Worm (Caenorhabditis elegans): ENCODE measurements around the gene F35H12.5.

The F35H12.5 gene

DNA sequence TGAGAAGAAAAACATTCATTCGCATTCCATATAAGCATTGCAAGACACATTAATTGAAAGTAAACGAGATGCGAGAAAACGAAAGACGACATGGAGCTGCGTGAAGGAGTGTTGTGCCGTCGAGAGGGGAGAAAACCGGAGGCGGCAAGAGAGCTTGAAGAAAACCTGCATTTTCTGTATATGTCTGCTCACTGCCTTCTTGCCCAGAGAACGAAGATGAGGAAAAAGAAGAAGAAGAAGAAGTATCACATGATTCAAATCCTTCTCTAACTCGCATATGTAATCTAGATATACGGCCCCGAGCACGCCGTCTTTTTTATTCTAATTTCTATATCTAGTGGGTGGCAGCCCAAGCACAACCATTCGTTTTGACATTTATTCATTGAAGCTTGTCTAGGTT, 7.9 kb upstream of the F35H12.5 start (continued):
- TF ChIP-seq elt-3 (tag; optimal IDR thresholded peaks at IDR 0.05) = no peak
- no peak for TF ChIP-seq snpc-4 (tag; optimal IDR thresholded peaks at IDR 0.05)
- no peak for TF ChIP-seq tbx-2 (tag; optimal IDR thresholded peaks at IDR 0.05)
- no peak for TF ChIP-seq nhr-28 (tag; optimal IDR thresholded peaks at IDR 0.05)
- TF ChIP-seq aha-1 (tag; optimal IDR thresholded peaks at IDR 0.05) = no peak
- no peak for TF ChIP-seq zag-1 (tag; optimal IDR thresholded peaks at IDR 0.05)
- no peak for TF ChIP-seq unc-130 (tag; optimal IDR thresholded peaks at IDR 0.05)
- no peak for TF ChIP-seq lin-15B (tag; optimal IDR thresholded peaks at IDR 0.05)
- TF ChIP-seq mdl-1 (tag; optimal IDR thresholded peaks at IDR 0.05) = no peak
- no peak for TF ChIP-seq xbp-1 (tag; optimal IDR thresholded peaks at IDR 0.05)
- TF ChIP-seq mep-1 (tag; optimal IDR thresholded peaks at IDR 0.05) = no peak
- TF ChIP-seq nhr-11 (tag; optimal IDR thresholded peaks at IDR 0.05) = no peak
- no peak for TF ChIP-seq nhr-85 (tag)
- no peak for TF ChIP-seq ceh-90 (tag; optimal IDR thresholded peaks at IDR 0.05)
- no peak for TF ChIP-seq hlh-4 (tag; optimal IDR thresholded peaks at IDR 0.05)
- TF ChIP-seq zip-4 (GFP tag; optimal IDR thresholded peaks at IDR 0.05) = no peak
- no peak for TF ChIP-seq ceh-8 (GFP tag; optimal IDR thresholded peaks at IDR 0.05)
- TF ChIP-seq nhr-90 (tag; optimal IDR thresholded peaks at IDR 0.05; ENCODE audit: poor library complexity) = no peak
- no peak for TF ChIP-seq lin-13 (GFP tag; optimal IDR thresholded peaks at IDR 0.05)
- TF ChIP-seq lin-35 (GFP tag; optimal IDR thresholded peaks at IDR 0.05) = peak in 1 of 2 experiments; percentile 2
- no peak for TF ChIP-seq elt-2 (tag; optimal IDR thresholded peaks at IDR 0.05)
- TF ChIP-seq lin-39 (tag; optimal IDR thresholded peaks at IDR 0.05) = no peak
- no peak for TF ChIP-seq unc-62 (GFP tag; optimal IDR thresholded peaks at IDR 0.05)
- no peak for TF ChIP-seq sptf-1 (tag; optimal IDR thresholded peaks at IDR 0.05)
- TF ChIP-seq Y116A8C.19 (tag; optimal IDR thresholded peaks at IDR 0.05; ENCODE audit: borderline replicate concordance) = no peak
- TF ChIP-seq C04F5.9 (tag; optimal IDR thresholded peaks at IDR 0.05) = no peak
- no peak for TF ChIP-seq nhr-20 (tag; optimal IDR thresholded peaks at IDR 0.05)
- no peak for TF ChIP-seq ces-1 (GFP tag; optimal IDR thresholded peaks at IDR 0.05)
- TF ChIP-seq egl-27 (tag; optimal IDR thresholded peaks at IDR 0.05) = no peak
- peak; percentile 64 for TF ChIP-seq nhr-47 (tag; optimal IDR thresholded peaks at IDR 0.05)
- TF ChIP-seq tlp-1 (tag; optimal IDR thresholded peaks at IDR 0.05) = no peak

DNA sequence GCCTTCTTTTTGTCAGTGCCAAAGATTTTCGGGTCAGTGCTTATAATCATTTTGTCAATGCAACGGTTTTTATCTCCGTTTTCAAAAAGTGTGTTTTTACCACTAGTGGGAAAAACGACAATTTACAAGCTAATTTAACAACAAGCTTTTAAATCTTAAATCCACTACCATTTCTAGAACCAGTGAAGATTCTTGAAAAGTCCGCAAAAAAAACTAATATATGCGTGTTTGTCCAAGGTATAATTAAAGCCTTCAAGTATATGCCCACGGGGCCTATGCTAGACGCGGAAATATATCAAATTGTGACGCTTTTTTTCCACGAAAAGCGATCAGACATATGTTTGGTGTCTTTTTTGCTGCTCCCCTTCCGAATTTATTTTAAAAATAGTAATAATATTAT, 5.6 kb upstream of the F35H12.5 start:
- TF ChIP-seq isw-1 (GFP tag; IDR thresholded peaks at IDR 0.05) (no peak), mep-1 (tag; optimal IDR thresholded peaks at IDR 0.05) (no peak), ets-5 (GFP tag; IDR thresholded peaks at IDR 0.05) (no peak), ceh-63 (GFP tag; optimal IDR thresholded peaks at IDR 0.05) (no peak), nhr-19 (GFP tag; conservative IDR thresholded peaks at IDR 0.05) (no peak), egl-27 (tag; optimal IDR thresholded peaks at IDR 0.05) (no peak), nhr-47 (tag; optimal IDR thresholded peaks at IDR 0.05) (peak; percentile 21), efl-3 (GFP tag; optimal IDR thresholded peaks at IDR 0.05) (no peak), nhr-85 (tag) (peak; percentile 18), zag-1 (tag; optimal IDR thresholded peaks at IDR 0.05) (no peak), fkh-4 (tag; optimal IDR thresholded peaks at IDR 0.05; ENCODE audit: borderline replicate concordance) (no peak), unc-30 (tag; optimal IDR thresholded peaks at IDR 0.05) (no peak), lin-14 (GFP tag; optimal IDR thresholded peaks at IDR 0.05) (peak; percentile 43), unc-62 (GFP tag; optimal IDR thresholded peaks at IDR 0.05) (no peak), swsn-7 (tag; optimal IDR thresholded peaks at IDR 0.05) (no peak), nhr-71 (tag; optimal IDR thresholded peaks at IDR 0.05) (peak; percentile 31), fkh-8 (tag; optimal IDR thresholded peaks at IDR 0.05) (peak; percentile 65), pax-3 (tag; optimal IDR thresholded peaks at IDR 0.05) (peak; percentile 1), sox-4 (tag; optimal IDR thresholded peaks at IDR 0.05) (no peak), nhr-77 (tag; optimal IDR thresholded peaks at IDR 0.05) (no peak), pag-3 (tag; optimal IDR thresholded peaks at IDR 0.05; ENCODE audit: borderline replicate concordance, insufficient read depth) (no peak), ceh-90 (tag; optimal IDR thresholded peaks at IDR 0.05) (no peak), snu-23 (GFP tag; optimal IDR thresholded peaks at IDR 0.05) (no peak), dsc-1 (tag; optimal IDR thresholded peaks at IDR 0.05) (no peak), fkh-10 (GFP tag; optimal IDR thresholded peaks at IDR 0.05) (no peak), hlh-4 (tag; optimal IDR thresholded peaks at IDR 0.05) (no peak), mdl-1 (tag; optimal IDR thresholded peaks at IDR 0.05) (no peak), alr-1 (tag; optimal IDR thresholded peaks at IDR 0.05; ENCODE audit: borderline replicate concordance) (no peak), aha-1 (tag; optimal IDR thresholded peaks at IDR 0.05) (no peak), zip-4 (GFP tag; optimal IDR thresholded peaks at IDR 0.05) (no peak), pqm-1 (tag; optimal IDR thresholded peaks at IDR 0.05) (no peak), ama-1 (optimal IDR thresholded peaks at IDR 0.05) (no peak)
